Fruit fly (Drosophila melanogaster) whole organism, embryonic: Measurements from ENCODE around the gene CG8379.

ENCODE experiments used
- CG13287 ChIP-seq: fragments of 200-800 bp; sonication (Bioruptor generic); IDR thresholded peaks from 2 replicates; pipeline ENCODE4 v1.3.6; 2022; ENCODE audit warnings: missing biosample characterization, missing genetic modification characterization; ENCODE audit not compliant: partially characterized antibody
- CG17385 ChIP-seq: fragments of 200-800 bp; sonication (Bioruptor generic); optimal IDR thresholded peaks from 3 replicates; lab custom pipeline; 2018; ENCODE audit warnings: missing biosample characterization, mild to moderate bottlenecking, missing genetic modification characterization
- CG2116 ChIP-seq: fragments of 200-800 bp; sonication (Bioruptor generic); optimal IDR thresholded peaks from 3 replicates; lab custom pipeline; 2018; ENCODE audit warnings: missing biosample characterization, mild to moderate bottlenecking, missing genetic modification characterization
- CG3847 ChIP-seq: fragments of 200-800 bp; sonication (Bioruptor generic); IDR thresholded peaks from 2 replicates; pipeline ENCODE4 v1.3.6; 2022; ENCODE audit warnings: missing biosample characterization, missing genetic modification characterization
- CG6654 ChIP-seq: fragments of 200-800 bp; sonication (Bioruptor generic); optimal IDR thresholded peaks from 2 replicates; lab custom pipeline; 2017; ENCODE audit warnings: missing biosample characterization, mild to moderate bottlenecking, missing genetic modification characterization
- CG6854 ChIP-seq: fragments of 200-800 bp; sonication (Bioruptor generic); optimal IDR thresholded peaks from 3 replicates; lab custom pipeline; 2017; ENCODE audit warnings: missing biosample characterization, mild to moderate bottlenecking, missing genetic modification characterization
- CG7357 ChIP-seq: fragments of 200-800 bp; sonication (Bioruptor generic); IDR thresholded peaks from 3 replicates; pipeline ENCODE4 v1.3.6; 2022; ENCODE audit warnings: missing biosample characterization, missing genetic modification characterization
- CG9437 ChIP-seq: fragments of 200-800 bp; sonication (Bioruptor generic); optimal IDR thresholded peaks from 2 replicates; lab custom pipeline; 2018; ENCODE audit warnings: missing biosample characterization, mild to moderate bottlenecking, missing genetic modification characterization
- Chrac-16 ChIP-seq: fragments of 200-800 bp; sonication (Bioruptor generic); optimal IDR thresholded peaks from 3 replicates; lab custom pipeline; 2016; ENCODE audit warnings: missing biosample characterization, missing genetic modification characterization
- D19B ChIP-seq: fragments of 200-800 bp; sonication (Bioruptor generic); optimal IDR thresholded peaks from 2 replicates; lab custom pipeline; 2017; ENCODE audit warnings: missing biosample characterization, mild to moderate bottlenecking, missing genetic modification characterization
- kay ChIP-seq: fragments of 200-800 bp; sonication (Bioruptor generic); optimal IDR thresholded peaks from 2 replicates; lab custom pipeline; 2016; ENCODE audit warnings: missing biosample characterization, missing genetic modification characterization
- lab ChIP-seq: fragments of 200-800 bp; sonication (Bioruptor generic); optimal IDR thresholded peaks from 3 replicates; lab custom pipeline; 2017; ENCODE audit warnings: missing biosample characterization, missing genetic modification characterization, mild to moderate bottlenecking, moderate library complexity, missing genetic modification reagents
- tio ChIP-seq: fragments of 200-800 bp; sonication (Bioruptor generic); optimal IDR thresholded peaks from 2 replicates; lab custom pipeline; 2017; ENCODE audit warnings: missing biosample characterization, missing genetic modification characterization, inconsistent platforms
- z ChIP-seq: fragments of 200-800 bp; sonication (Bioruptor generic); IDR thresholded peaks from 3 replicates; pipeline ENCODE4 v1.3.6; 2022; ENCODE audit warnings: missing biosample characterization, missing genetic modification characterization

dm6 chr3R:8793726-8794125 is 30.5 kb upstream of the CG8379 start:
- TF ChIP-seq lab (GFP tag; lab: Kevin White, UChicago) (no peak), tio (GFP tag; lab: Kevin White, UChicago) (no peak), CG17385 (GFP tag; lab: Kevin White, UChicago) (no peak), CG13287 (GFP tag; lab: Robert Waterston, UW) (no peak), kay (GFP tag; lab: Kevin White, UChicago) (no peak), CG9437 (GFP tag; lab: Kevin White, UChicago) (no peak), z (no peak), CG3847 (GFP tag; lab: Robert Waterston, UW) (no peak), Chrac-16 (GFP tag; lab: Kevin White, UChicago) (no peak), D19B (no peak), CG7357 (GFP tag; lab: Robert Waterston, UW) (no peak), CG2116 (no peak), CG6654 (GFP tag; lab: Kevin White, UChicago) (no peak), CG6854 (GFP tag; lab: Kevin White, UChicago) (no peak)
